Worm (Caenorhabditis elegans): ENCODE measurements around the gene F25B5.6.

The F25B5.6 gene

DNA sequence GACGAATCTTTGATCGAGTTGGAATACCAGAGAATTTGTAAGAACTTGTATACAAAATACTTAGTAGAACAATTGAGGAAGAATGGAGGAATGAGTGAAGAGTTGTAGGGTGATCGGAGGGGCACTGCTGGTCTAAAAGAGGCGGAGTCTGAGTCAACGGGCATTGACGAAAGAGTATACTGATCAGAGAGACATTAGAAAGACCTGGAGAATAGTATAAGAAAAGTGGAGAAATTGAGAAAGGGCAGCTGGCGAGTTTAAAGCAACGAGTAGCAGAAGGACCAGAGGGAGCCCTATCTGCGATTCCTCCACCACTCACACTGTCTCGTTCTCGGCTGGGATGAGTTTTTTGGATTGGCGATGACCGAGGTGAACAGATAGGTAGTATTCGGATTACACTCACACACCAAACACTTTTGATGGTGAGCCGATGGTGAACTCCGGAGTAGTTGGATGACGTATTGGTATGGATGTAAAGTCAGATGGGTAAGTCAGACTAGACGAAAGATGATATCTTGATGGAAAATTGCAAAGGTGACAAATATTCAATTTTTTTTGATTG lies 17.0 kb downstream of the F25B5.6 start, which contains the start of gene EGAP1.5 (continued):
- no peak for TF ChIP-seq aly-2 (tag; optimal IDR thresholded peaks at IDR 0.05)

- no peak for TF ChIP-seq zag-1 (tag; optimal IDR thresholded peaks at IDR 0.05)
- no peak for TF ChIP-seq lir-3 (tag; optimal IDR thresholded peaks at IDR 0.05; ENCODE audit: poor library complexity)
- peak; percentile 49 for TF ChIP-seq dsc-1 (tag; optimal IDR thresholded peaks at IDR 0.05)
- peak; percentile 27 for TF ChIP-seq nhr-19 (GFP tag; conservative IDR thresholded peaks at IDR 0.05)
- peak; percentile 49 for TF ChIP-seq nhr-20 (tag; optimal IDR thresholded peaks at IDR 0.05)
- peak; percentile 4 for TF ChIP-seq mef-2 (tag; optimal IDR thresholded peaks at IDR 0.05)
- peak; percentile 57 for TF ChIP-seq lin-14 (GFP tag; optimal IDR thresholded peaks at IDR 0.05)
- TF ChIP-seq nhr-71 (tag; optimal IDR thresholded peaks at IDR 0.05) = peak; percentile 62
- TF ChIP-seq rnt-1 (tag; optimal IDR thresholded peaks at IDR 0.05) = peak; percentile 50
- peak; percentile 26 for TF ChIP-seq nhr-85 (tag)
- no peak for TF ChIP-seq snpc-4 (tag; optimal IDR thresholded peaks at IDR 0.05)
- TF ChIP-seq lsy-2 (tag; optimal IDR thresholded peaks at IDR 0.05) = peak in 1 of 2 experiments; percentile 34
Measured at ce11 chrIII:5930659-5931058, 17.9 kb downstream of the F25B5.6 start.

DNA sequence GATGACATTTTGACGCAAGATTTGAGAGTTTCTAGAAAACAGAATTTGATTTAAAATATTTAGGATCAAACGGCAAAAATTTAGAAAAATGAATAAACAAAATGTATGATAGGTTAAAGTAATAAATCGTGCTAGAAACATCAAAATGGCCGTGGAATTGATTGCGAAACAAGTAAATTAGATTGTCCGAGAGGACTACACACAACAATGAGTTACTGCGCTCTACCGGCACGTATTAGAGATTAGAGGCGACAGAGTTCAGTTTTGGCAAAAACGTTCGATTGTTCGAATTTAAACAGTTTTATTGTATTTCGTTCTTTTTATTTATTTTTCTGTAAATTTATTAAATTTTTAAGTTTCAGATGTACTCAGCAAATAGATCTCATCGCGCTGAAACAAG lies 22.8 kb downstream of the F25B5.6 start, which contains the start of the genes dnc-2 and bcl-7:
TSS of gene dnc-2 (minus strand) at position 33 of the 400 bp plus-strand sequence.
TSS of gene bcl-7 (plus strand) at position 363 of the 400 bp plus-strand sequence.
- TF ChIP-seq jun-1 (tag; optimal IDR thresholded peaks at IDR 0.05) = peak; percentile 16
- TF ChIP-seq lin-35 (GFP tag; optimal IDR thresholded peaks at IDR 0.05) = peak; percentile 73 to 75
- peak; percentile 51 for TF ChIP-seq nhr-19 (GFP tag; conservative IDR thresholded peaks at IDR 0.05)
- peak; percentile 31 for TF ChIP-seq fos-1 (tag; optimal IDR thresholded peaks at IDR 0.05)
- no peak for TF ChIP-seq ceh-8 (GFP tag; optimal IDR thresholded peaks at IDR 0.05)
- peak; percentile 70 to 79 for TF ChIP-seq efl-1 (optimal IDR thresholded peaks at IDR 0.05)
- TF ChIP-seq efl-1 (GFP tag; optimal IDR thresholded peaks at IDR 0.05 in 1 of 2) = peak; percentile 66 to 92
- TF ChIP-seq rnt-1 (tag; optimal IDR thresholded peaks at IDR 0.05) = peak; percentile 66
- TF ChIP-seq ets-5 (GFP tag; IDR thresholded peaks at IDR 0.05) = no peak
- no peak for TF ChIP-seq hlh-4 (tag; optimal IDR thresholded peaks at IDR 0.05)
- TF ChIP-seq C04F5.9 (tag; optimal IDR thresholded peaks at IDR 0.05) = peak; percentile 2
- no peak for TF ChIP-seq fkh-4 (tag; optimal IDR thresholded peaks at IDR 0.05; ENCODE audit: borderline replicate concordance)
- TF ChIP-seq ztf-11 (tag; optimal IDR thresholded peaks at IDR 0.05) = no peak
- TF ChIP-seq nhr-20 (tag; optimal IDR thresholded peaks at IDR 0.05) = peak; percentile 65
- no peak for TF ChIP-seq snpc-4 (tag; optimal IDR thresholded peaks at IDR 0.05)
- TF ChIP-seq lin-14 (GFP tag; optimal IDR thresholded peaks at IDR 0.05) = peak; percentile 89
- no peak for TF ChIP-seq zag-1 (tag; optimal IDR thresholded peaks at IDR 0.05)
- TF ChIP-seq nhr-77 (tag; optimal IDR thresholded peaks at IDR 0.05) = no peak
- no peak for TF ChIP-seq fkh-8 (tag; optimal IDR thresholded peaks at IDR 0.05)
- TF ChIP-seq C34B4.2 (tag; optimal IDR thresholded peaks at IDR 0.05) = no peak
- TF ChIP-seq mdl-1 (tag; optimal IDR thresholded peaks at IDR 0.05) = peak in 1 of 2 experiments; percentile 21
- peak; percentile 45 for TF ChIP-seq F16B12.6 (tag; optimal IDR thresholded peaks at IDR 0.05)
- peak; percentile 29 to 71 (median 53) for TF ChIP-seq dpl-1 (GFP tag; optimal IDR thresholded peaks at IDR 0.05)
- peak; percentile 38 for TF ChIP-seq tbx-2 (tag; optimal IDR thresholded peaks at IDR 0.05)
- TF ChIP-seq unc-130 (tag; optimal IDR thresholded peaks at IDR 0.05) = no peak
- TF ChIP-seq nhr-85 (tag) = no peak
- TF ChIP-seq ceh-90 (tag; optimal IDR thresholded peaks at IDR 0.05) = no peak
- peak in 2 of 6 experiments; percentile 18 to 36 for TF ChIP-seq elt-3 (tag; optimal IDR thresholded peaks at IDR 0.05)
- no peak for TF ChIP-seq egl-27 (tag; optimal IDR thresholded peaks at IDR 0.05)
- TF ChIP-seq nhr-47 (tag; optimal IDR thresholded peaks at IDR 0.05) = peak; percentile 72
- no peak for TF ChIP-seq aha-1 (tag; optimal IDR thresholded peaks at IDR 0.05)
- no peak for TF ChIP-seq nhr-28 (tag; optimal IDR thresholded peaks at IDR 0.05)
- peak; percentile 58 for TF ChIP-seq lin-15B (tag; optimal IDR thresholded peaks at IDR 0.05)
- no peak for TF ChIP-seq alr-1 (tag; optimal IDR thresholded peaks at IDR 0.05; ENCODE audit: borderline replicate concordance)
- peak; percentile 62 for TF ChIP-seq skn-1 (tag; optimal IDR thresholded peaks at IDR 0.05)
- TF ChIP-seq tlp-1 (tag; optimal IDR thresholded peaks at IDR 0.05) = no peak
- no peak for TF ChIP-seq irx-1 (tag; optimal IDR thresholded peaks at IDR 0.05)
- no peak for TF ChIP-seq fkh-10 (GFP tag; optimal IDR thresholded peaks at IDR 0.05)
- peak; percentile 56 to 78 for TF ChIP-seq lsy-2 (tag; optimal IDR thresholded peaks at IDR 0.05)
- no peak for TF ChIP-seq nhr-11 (tag; optimal IDR thresholded peaks at IDR 0.05)
- no peak for TF ChIP-seq unc-98 (GFP tag; IDR thresholded peaks at IDR 0.05)
- TF ChIP-seq unc-86 (tag; optimal IDR thresholded peaks at IDR 0.05) = peak; percentile 8
- TF ChIP-seq hpl-2 (GFP tag; optimal IDR thresholded peaks at IDR 0.05) = no peak
